Fruit fly (Drosophila melanogaster) whole organism, wandering third instar larva: Measurements from ENCODE around the gene meru.

Experiments
- Dfd ChIP-seq: fragments of >200 bp; optimal IDR thresholded peaks from 2 replicates; lab custom pipeline; 2017; ENCODE audit warnings: missing biosample characterization, missing genetic modification characterization
- Hr83 ChIP-seq: fragments of 200-300 bp; sonication (Bioruptor generic); optimal IDR thresholded peaks from 2 replicates; lab custom pipeline; 2016; ENCODE audit warnings: missing biosample characterization, mild to moderate bottlenecking, missing genetic modification characterization, moderate library complexity; ENCODE audit not compliant: poor library complexity, severe bottlenecking
- Jra ChIP-seq: sonication (Bioruptor generic); optimal IDR thresholded peaks from 2 replicates; lab custom pipeline; 2016; ENCODE audit warnings: missing biosample characterization, missing genetic modification characterization
- Myc ChIP-seq: fragments of >200 bp; optimal IDR thresholded peaks from 2 replicates; lab custom pipeline; 2017
- OdsH ChIP-seq: fragments of 200-800 bp; sonication (Bioruptor generic); optimal IDR thresholded peaks from 2 replicates; lab custom pipeline; 2016; ENCODE audit warnings: missing biosample characterization, mild to moderate bottlenecking, missing genetic modification characterization
- Vsx2 ChIP-seq: fragments of 200-300, 225-300 bp; sonication (Bioruptor generic); optimal IDR thresholded peaks from 2 replicates; lab custom pipeline; 2018; ENCODE audit warnings: missing biosample characterization, missing genetic modification characterization; ENCODE audit not compliant: partially characterized antibody
- fru ChIP-seq: fragments of 200-800 bp; sonication (Bioruptor generic); optimal IDR thresholded peaks from 3 replicates; lab custom pipeline; 2016; ENCODE audit warnings: missing biosample characterization, mild to moderate bottlenecking, missing genetic modification characterization
- sv ChIP-seq: fragments of 200-800 bp; sonication (Bioruptor generic); optimal IDR thresholded peaks from 3 replicates; lab custom pipeline; 2016; ENCODE audit warnings: missing biosample characterization, missing genetic modification characterization
- tai ChIP-seq: sonication (Bioruptor generic); optimal IDR thresholded peaks from 2 replicates; lab custom pipeline; 2016; ENCODE audit warnings: missing biosample characterization, missing genetic modification characterization
- usp ChIP-seq: fragments of >200 bp; optimal IDR thresholded peaks from 2 replicates; lab custom pipeline; 2017; ENCODE audit warnings: missing biosample characterization, missing genetic modification characterization

- TF ChIP-seq Jra (GFP tag; lab: Kevin White, UChicago) (no peak), Hr83 (GFP tag; lab: Kevin White, UChicago) (peak; percentile 59), Vsx2 (GFP tag; lab: Kevin White, UChicago) (no peak), sv (GFP tag; lab: Kevin White, UChicago) (no peak), OdsH (GFP tag; lab: Kevin White, UChicago) (peak; percentile 1), Myc (lab: Kevin White, UChicago) (peak; percentile 12), Dfd (GFP tag; lab: Kevin White, UChicago) (no peak), tai (GFP tag; lab: Kevin White, UChicago) (no peak), fru (GFP tag; lab: Kevin White, UChicago) (peak; percentile 43), usp (GFP tag; lab: Kevin White, UChicago) (no peak)
These were observed 17.4 kb downstream of the meru start, which contains the start of the genes DCP2 and dbo for dm6 chr3L:15826347-15826984.
